Worm (Caenorhabditis elegans): ENCODE measurements around the gene fbxa-141.
A peak's percentile ranks its signal among the peaks of the same experiment; 100 is the strongest.

fbxa-141 gene

ce11 chrX:14491103-14491502, 21.6 kb downstream of the fbxa-141 start (continued):
- TF ChIP-seq lin-39 (tag; optimal IDR thresholded peaks at IDR 0.05) (no peak), cey-2 (tag; optimal IDR thresholded peaks at IDR 0.05; ENCODE audit: borderline replicate concordance, insufficient read depth) (no peak)

- TF ChIP-seq dpl-1 (GFP tag; optimal IDR thresholded peaks at IDR 0.05), result no peak
- TF ChIP-seq madf-5 (GFP tag; IDR thresholded peaks at IDR 0.05), result 0 out of 4 replicates have a peak, but pooled peaks of 1 of the 2 experiments have one; percentile 21
- TF ChIP-seq dmd-9 (GFP tag; IDR thresholded peaks at IDR 0.05), result no peak
- TF ChIP-seq unc-130 (GFP tag; optimal IDR thresholded peaks at IDR 0.05), result no peak
- no peak for TF ChIP-seq cey-2 (tag; optimal IDR thresholded peaks at IDR 0.05; ENCODE audit: borderline replicate concordance, insufficient read depth)
- no peak for TF ChIP-seq spr-3 (GFP tag; optimal IDR thresholded peaks at IDR 0.05)
- TF ChIP-seq spr-1 (tag; optimal IDR thresholded peaks at IDR 0.05), result no peak
- TF ChIP-seq set-16 (GFP tag; IDR thresholded peaks at IDR 0.05), result peak; percentile 96
- peak; percentile 55; the same call in 1 of the 2 replicates for TF ChIP-seq egl-43 (GFP tag; IDR thresholded peaks at IDR 0.05)
- TF ChIP-seq ztf-11 (tag; optimal IDR thresholded peaks at IDR 0.05), result no peak
Observed at ce11 chrX:14490486-14490885, 22.2 kb downstream of the fbxa-141 start.

ce11 chrX:14489945-14490344, 22.8 kb downstream of the fbxa-141 start, which contains the start of gene his-24:
Gene his-24, plus strand, starts transcription at chrX:14490094.
- TF ChIP-seq spr-1 (tag; optimal IDR thresholded peaks at IDR 0.05), result peak; percentile 39
- TF ChIP-seq nhr-237 (tag; optimal IDR thresholded peaks at IDR 0.05), result no peak
- peak; percentile 33 for TF ChIP-seq duxl-1 (tag; optimal IDR thresholded peaks at IDR 0.05; ENCODE audit: poor library complexity)
- no peak for TF ChIP-seq aly-2 (tag; optimal IDR thresholded peaks at IDR 0.05)
- peak; percentile 70 for TF ChIP-seq pha-4 (GFP tag; IDR thresholded peaks at IDR 0.05)
- TF ChIP-seq pha-4 (tag; optimal IDR thresholded peaks at IDR 0.05), result no peak
- TF ChIP-seq unc-62 (GFP tag; optimal IDR thresholded peaks at IDR 0.05 in 1 of 2), result no peak
- TF ChIP-seq unc-62 (tag; optimal IDR thresholded peaks at IDR 0.05), result no peak
- TF ChIP-seq daf-19 (GFP tag; conservative IDR thresholded peaks at IDR 0.05), result no peak
- TF ChIP-seq lin-38 (GFP tag; IDR thresholded peaks at IDR 0.05), result no peak
- TF ChIP-seq nhr-25 (tag; optimal IDR thresholded peaks at IDR 0.05; ENCODE audit: borderline replicate concordance, insufficient read depth), result peak; percentile 18
- peak; percentile 56 for TF ChIP-seq nhr-28 (tag; optimal IDR thresholded peaks at IDR 0.05)
- peak in 1 of 2 experiments; percentile 32 for TF ChIP-seq mdl-1 (tag; optimal IDR thresholded peaks at IDR 0.05)
- TF ChIP-seq mes-2 (tag; optimal IDR thresholded peaks at IDR 0.05; ENCODE audit: poor library complexity, severe bottlenecking), result peak; percentile 81
- peak; percentile 59 for TF ChIP-seq rbr-2 (tag; optimal IDR thresholded peaks at IDR 0.05)
- TF ChIP-seq madf-5 (GFP tag; IDR thresholded peaks at IDR 0.05), result no peak
- no peak for TF ChIP-seq daf-16 (GFP tag; optimal IDR thresholded peaks at IDR 0.05)
- TF ChIP-seq daf-16 (tag; optimal IDR thresholded peaks at IDR 0.05), result peak; percentile 29
- TF ChIP-seq fkh-10 (GFP tag; optimal IDR thresholded peaks at IDR 0.05), result peak; percentile 6
- peak; percentile 85 for TF ChIP-seq nhr-6 (tag; optimal IDR thresholded peaks at IDR 0.05)
- TF ChIP-seq madf-9 (GFP tag; conservative IDR thresholded peaks at IDR 0.05), result 0 out of 2 replicates have a peak, but pooled peaks have one; percentile 34
- TF ChIP-seq tra-1 (GFP tag; IDR thresholded peaks at IDR 0.05), result peak; percentile 73
- peak; percentile 83 for TF ChIP-seq mep-1 (tag; optimal IDR thresholded peaks at IDR 0.05)
- TF ChIP-seq daf-12 (tag; optimal IDR thresholded peaks at IDR 0.05), result no peak
- peak; percentile 25 for TF ChIP-seq lin-13 (GFP tag; optimal IDR thresholded peaks at IDR 0.05)
- TF ChIP-seq ctbp-1 (GFP tag; IDR thresholded peaks at IDR 0.05), result peak; percentile 62; the same call in 1 of the 2 replicates
- TF ChIP-seq hmg-1.1 (GFP tag; IDR thresholded peaks at IDR 0.05), result peak; percentile 79
- TF ChIP-seq nhr-77 (tag; optimal IDR thresholded peaks at IDR 0.05), result peak; percentile 63
- no peak for TF ChIP-seq lin-1 (GFP tag; IDR thresholded peaks at IDR 0.05)
- peak; percentile 56; the same call in 1 of the 2 replicates for TF ChIP-seq egl-43 (GFP tag; IDR thresholded peaks at IDR 0.05)
- TF ChIP-seq zfp-2 (tag; optimal IDR thresholded peaks at IDR 0.05), result no peak
- peak; percentile 8 for TF ChIP-seq nhr-48 (tag; optimal IDR thresholded peaks at IDR 0.05)
- no peak for TF ChIP-seq snpc-4 (tag; optimal IDR thresholded peaks at IDR 0.05)
- peak; percentile 54 for TF ChIP-seq T26A8.4 (GFP tag; IDR thresholded peaks at IDR 0.05)
- no peak for TF ChIP-seq ZK546.5 (tag; optimal IDR thresholded peaks at IDR 0.05)
- TF ChIP-seq nhr-11 (tag; optimal IDR thresholded peaks at IDR 0.05), result peak; percentile 48
- TF ChIP-seq F10B5.3 (tag; optimal IDR thresholded peaks at IDR 0.05), result no peak
- TF ChIP-seq dmd-9 (GFP tag; IDR thresholded peaks at IDR 0.05), result peak; percentile 66; the same call in 1 of the 2 replicates
- 0 out of 2 replicates have a peak, but pooled peaks have one; percentile 40 for TF ChIP-seq mxl-2 (GFP tag; conservative IDR thresholded peaks at IDR 0.05)
- no peak for TF ChIP-seq snpc-1.2 (GFP tag; IDR thresholded peaks at IDR 0.05)

All from whole organism, L4 larva.